Worm (Caenorhabditis elegans) whole organism, L1 larva: ENCODE results near the gene Y71H2B.5.

Experiments used
- elt-3 ChIP-seq, 6 experiments: fragments of 150-350 bp in 1 of 6; sonication (generic microtip); optimal IDR thresholded peaks; 2 replicates each; lab custom pipeline; 2017 to 2018; ENCODE audit warnings: missing biosample characterization in 6 of 6, missing genetic modification characterization in 6 of 6, inconsistent platforms in 1 of 6
- lin-14 ChIP-seq: fragments of 200-800 bp; sonication (Bioruptor generic); optimal IDR thresholded peaks from 2 replicates; lab custom pipeline; 2018; ENCODE audit warnings: mild to moderate bottlenecking, missing genetic modification characterization, moderate library complexity, missing compliant biosample characterization
- lin-39 ChIP-seq: fragments of 150-350 bp; optimal IDR thresholded peaks from 2 replicates; lab custom pipeline; 2014; ENCODE audit warnings: missing biosample characterization, missing genetic modification reagents, missing genetic modification characterization
- mdl-1 ChIP-seq, 2 experiments: fragments of 150-350 bp; optimal IDR thresholded peaks; 2 replicates each; lab custom pipeline; 2014 to 2017; ENCODE audit warnings: missing biosample characterization in 2 of 2, missing genetic modification characterization in 2 of 2, inconsistent platforms in 1 of 2
- nhr-11 ChIP-seq: fragments of 150-350 bp; optimal IDR thresholded peaks from 2 replicates; lab custom pipeline; 2014; ENCODE audit warnings: missing biosample characterization, missing genetic modification characterization
- nhr-12 ChIP-seq: sonication (generic microtip); optimal IDR thresholded peaks from 2 replicates; lab custom pipeline; 2017; ENCODE audit warnings: missing biosample characterization, missing genetic modification characterization
- nhr-76 ChIP-seq: sonication (generic microtip); optimal IDR thresholded peaks from 2 replicates; lab custom pipeline; 2017; ENCODE audit warnings: missing biosample characterization, missing genetic modification characterization
- tbx-2 ChIP-seq: sonication (generic microtip); optimal IDR thresholded peaks from 2 replicates; lab custom pipeline; 2016; ENCODE audit warnings: missing genetic modification characterization, missing compliant biosample characterization
- unc-86 ChIP-seq: sonication (generic microtip); optimal IDR thresholded peaks from 2 replicates; lab custom pipeline; 2016; ENCODE audit warnings: missing genetic modification characterization, missing compliant biosample characterization

- TF ChIP-seq lin-39 (tag; lab: Kevin White, UChicago) = no peak
- no peak for TF ChIP-seq nhr-12 (tag; lab: Kevin White, UChicago)
- TF ChIP-seq lin-14 = no peak
- TF ChIP-seq nhr-11 = no peak
- TF ChIP-seq unc-86 (tag; lab: Kevin White, UChicago) = no peak
- TF ChIP-seq tbx-2 = no peak
- TF ChIP-seq elt-3 (tag; optimal IDR thresholded peaks at IDR 0.05; lab: Kevin White, UChicago) = no peak
- TF ChIP-seq nhr-76 (tag; lab: Kevin White, UChicago) = no peak
- no peak for TF ChIP-seq mdl-1 (tag; optimal IDR thresholded peaks at IDR 0.05; lab: Kevin White, UChicago)
These were observed 28.8 kb upstream of the Y71H2B.5 start, which contains the start of gene Y71H2B.8 for ce11 chrIII:2578993-2579392.
